Worm (Caenorhabditis elegans): Measurements from ENCODE around the gene C35B1.4.

ce11 chrIV:4076690-4077295 is 2.8 kb upstream of the C35B1.4 start:
- no peak for TF ChIP-seq T22C8.4 (GFP tag; IDR thresholded peaks at IDR 0.05)
- TF ChIP-seq ref-1 (GFP tag; conservative IDR thresholded peaks at IDR 0.05): no peak
- 0 out of 2 replicates have a peak, but pooled peaks have one; percentile 26 for TF ChIP-seq flt-1 (GFP tag; IDR thresholded peaks at IDR 0.05)
- TF ChIP-seq klf-2 (GFP tag; conservative IDR thresholded peaks at IDR 0.05): no peak
- TF ChIP-seq tab-1 (GFP tag; IDR thresholded peaks at IDR 0.05): 0 out of 2 replicates have a peak, but pooled peaks have one; percentile 38
- no peak for TF ChIP-seq cog-1 (tag; optimal IDR thresholded peaks at IDR 0.05)
- no peak for TF ChIP-seq med-1 (GFP tag; optimal IDR thresholded peaks at IDR 0.05; ENCODE audit: insufficient read depth)
- no peak for TF ChIP-seq ztf-23 (GFP tag; IDR thresholded peaks at IDR 0.05)
- TF ChIP-seq ztf-29 (GFP tag; IDR thresholded peaks at IDR 0.05): no peak
